Worm (Caenorhabditis elegans) whole organism, L1 larva: ENCODE measurements around the gene C29F9.8.

Source experiments
- aha-1 ChIP-seq: fragments of 150-350 bp; optimal IDR thresholded peaks from 2 replicates; lab custom pipeline; 2014; ENCODE audit warnings: missing biosample characterization, missing genetic modification characterization
- aly-2 ChIP-seq: fragments of 150-350 bp; optimal IDR thresholded peaks from 2 replicates; lab custom pipeline; 2014; ENCODE audit warnings: missing biosample characterization, missing genetic modification characterization
- blmp-1 ChIP-seq: fragments of 150-350 bp; optimal IDR thresholded peaks from 2 replicates; lab custom pipeline; 2014; ENCODE audit warnings: missing biosample characterization, missing genetic modification characterization
- ceh-63 ChIP-seq: fragments of 200-800 bp; sonication (Bioruptor generic); optimal IDR thresholded peaks from 2 replicates; lab custom pipeline; 2018; ENCODE audit warnings: mild to moderate bottlenecking, missing genetic modification characterization, missing compliant biosample characterization
- ceh-82 ChIP-seq, 3 experiments: fragments of 150-350 bp in 1 of 3; sonication (generic microtip) in 2 of 3; optimal IDR thresholded peaks; 2 replicates each; lab custom pipeline; 2014 to 2017; ENCODE audit warnings: missing biosample characterization in 3 of 3, missing genetic modification characterization in 3 of 3
- ces-1 ChIP-seq: fragments of 150-350 bp; optimal IDR thresholded peaks from 2 replicates; lab custom pipeline; 2014; ENCODE audit warnings: missing biosample characterization, missing genetic modification reagents, missing genetic modification characterization
- dsc-1 ChIP-seq: sonication (generic microtip); optimal IDR thresholded peaks from 2 replicates; lab custom pipeline; 2016; ENCODE audit warnings: mild to moderate bottlenecking, missing genetic modification characterization, missing compliant biosample characterization
- efl-1 ChIP-seq, 4 experiments: fragments of 150-350 bp; optimal IDR thresholded peaks in 3 of 4; peaks in 1 of 4; 1 replicate in 1 of 4; 2 replicates in 3 of 4; lab custom pipeline; 2014; ENCODE audit warnings: missing biosample characterization in 2 of 4, missing genetic modification characterization in 2 of 4, missing genetic modification reagents in 2 of 4
- efl-3 ChIP-seq: fragments of 200-800 bp; sonication (Bioruptor generic); optimal IDR thresholded peaks from 2 replicates; lab custom pipeline; 2018; ENCODE audit warnings: mild to moderate bottlenecking, missing genetic modification characterization, missing compliant biosample characterization
- elt-2 ChIP-seq: sonication (generic microtip); optimal IDR thresholded peaks from 2 replicates; lab custom pipeline; 2016; ENCODE audit warnings: missing genetic modification characterization, mild to moderate bottlenecking, inconsistent platforms, missing compliant biosample characterization, missing genetic modification reagents
- elt-3 ChIP-seq, 6 experiments: fragments of 150-350 bp in 1 of 6; sonication (generic microtip); optimal IDR thresholded peaks; 2 replicates each; lab custom pipeline; 2017 to 2018; ENCODE audit warnings: missing biosample characterization in 6 of 6, missing genetic modification characterization in 6 of 6, inconsistent platforms in 1 of 6
- fkh-10 ChIP-seq: sonication (generic microtip); optimal IDR thresholded peaks from 2 replicates; lab custom pipeline; 2017; ENCODE audit warnings: missing biosample characterization, missing genetic modification reagents, missing genetic modification characterization
- fkh-4 ChIP-seq: sonication (generic microtip); optimal IDR thresholded peaks from 2 replicates; lab custom pipeline; 2016; ENCODE audit warnings: missing compliant biosample characterization, missing genetic modification characterization, borderline replicate concordance
- fkh-8 ChIP-seq: sonication (generic microtip); optimal IDR thresholded peaks from 2 replicates; lab custom pipeline; 2016; ENCODE audit warnings: mild to moderate bottlenecking, missing genetic modification characterization, missing compliant biosample characterization
- fos-1 ChIP-seq: fragments of 150-350 bp; optimal IDR thresholded peaks from 2 replicates; lab custom pipeline; 2014; ENCODE audit warnings: missing biosample characterization, missing genetic modification characterization
- grh-1 ChIP-seq: fragments of 200-800 bp; sonication (Bioruptor generic); IDR thresholded peaks from 2 replicates; pipeline ENCODE4 v1.3.6; 2022; ENCODE audit warnings: missing genetic modification reagents, missing genetic modification characterization, missing compliant biosample characterization
- hlh-17 ChIP-seq: fragments of 200-800 bp; sonication (Bioruptor generic); optimal IDR thresholded peaks from 2 replicates; lab custom pipeline; 2018; ENCODE audit warnings: missing genetic modification characterization, mild to moderate bottlenecking, missing compliant biosample characterization, moderate library complexity, borderline replicate concordance
- hpl-2 ChIP-seq: fragments of 150-350 bp; optimal IDR thresholded peaks from 2 replicates; lab custom pipeline; 2014; ENCODE audit warnings: missing biosample characterization, missing genetic modification reagents, missing genetic modification characterization
- irx-1 ChIP-seq: sonication (generic microtip); optimal IDR thresholded peaks from 2 replicates; lab custom pipeline; 2016; ENCODE audit warnings: missing genetic modification characterization, missing compliant biosample characterization
- isw-1 ChIP-seq: fragments of 200-800 bp; sonication (Bioruptor generic); IDR thresholded peaks from 2 replicates; pipeline ENCODE4 v1.3.6; 2022; ENCODE audit warnings: missing genetic modification characterization, missing compliant biosample characterization
- jun-1 ChIP-seq: fragments of 150-350 bp; optimal IDR thresholded peaks from 2 replicates; lab custom pipeline; 2014; ENCODE audit warnings: missing biosample characterization, missing genetic modification reagents, missing genetic modification characterization
- lin-13 ChIP-seq: fragments of 150-350 bp; optimal IDR thresholded peaks from 2 replicates; lab custom pipeline; 2014; ENCODE audit warnings: missing biosample characterization, missing genetic modification reagents, missing genetic modification characterization
- lin-15B ChIP-seq: fragments of 150-350 bp; sonication (generic microtip); optimal IDR thresholded peaks from 3 replicates; lab custom pipeline; 2014; ENCODE audit warnings: missing biosample characterization, missing genetic modification characterization
- lin-39 ChIP-seq: fragments of 150-350 bp; optimal IDR thresholded peaks from 2 replicates; lab custom pipeline; 2014; ENCODE audit warnings: missing biosample characterization, missing genetic modification reagents, missing genetic modification characterization
- lsy-2 ChIP-seq, 2 experiments: fragments of 150-350 bp; optimal IDR thresholded peaks; 2 replicates each; lab custom pipeline; 2014; ENCODE audit warnings: missing biosample characterization in 2 of 2, missing genetic modification characterization in 2 of 2
- mab-9 ChIP-seq: fragments of 200-800 bp; sonication (Bioruptor generic); IDR thresholded peaks from 2 replicates; pipeline ENCODE4 v1.3.6; 2022; ENCODE audit warnings: missing genetic modification reagents, missing genetic modification characterization, missing compliant biosample characterization
- mdl-1 ChIP-seq, 2 experiments: fragments of 150-350 bp; optimal IDR thresholded peaks; 2 replicates each; lab custom pipeline; 2014 to 2017; ENCODE audit warnings: missing biosample characterization in 2 of 2, missing genetic modification characterization in 2 of 2, inconsistent platforms in 1 of 2
- mep-1 ChIP-seq: fragments of 150-350 bp; optimal IDR thresholded peaks from 2 replicates; lab custom pipeline; 2014; ENCODE audit warnings: missing biosample characterization, missing genetic modification characterization
- nhr-19 ChIP-seq: fragments of 200-800 bp; sonication (Bioruptor generic); conservative IDR thresholded peaks from 2 replicates; pipeline ENCODE4 v1.3.6; 2022; ENCODE audit warnings: missing genetic modification characterization, missing compliant biosample characterization
- nhr-28 ChIP-seq: fragments of 150-350 bp; optimal IDR thresholded peaks from 2 replicates; lab custom pipeline; 2014; ENCODE audit warnings: missing biosample characterization, missing genetic modification characterization
- nhr-47 ChIP-seq: sonication (generic microtip); optimal IDR thresholded peaks from 2 replicates; lab custom pipeline; 2016; ENCODE audit warnings: mild to moderate bottlenecking, missing genetic modification characterization, moderate library complexity, missing compliant biosample characterization
- nhr-77 ChIP-seq: fragments of 150-350 bp; optimal IDR thresholded peaks from 2 replicates; lab custom pipeline; 2014; ENCODE audit warnings: missing biosample characterization, missing genetic modification characterization
- nhr-84 ChIP-seq: sonication (generic microtip); optimal IDR thresholded peaks from 2 replicates; lab custom pipeline; 2017; ENCODE audit warnings: missing biosample characterization, missing genetic modification characterization
- nhr-85 ChIP-seq: sonication (generic microtip); peaks from one replicate; lab custom pipeline; 2016; ENCODE audit warnings: missing genetic modification characterization, inconsistent platforms, missing compliant biosample characterization
- nhr-90 ChIP-seq: sonication (generic microtip); optimal IDR thresholded peaks from 2 replicates; lab custom pipeline; 2016; ENCODE audit warnings: mild to moderate bottlenecking, missing genetic modification characterization, missing compliant biosample characterization; ENCODE audit not compliant: poor library complexity
- pag-3 ChIP-seq: sonication (generic microtip); optimal IDR thresholded peaks from 2 replicates; lab custom pipeline; 2017; ENCODE audit warnings: missing genetic modification characterization, mild to moderate bottlenecking, missing compliant biosample characterization, antibody characterized with exemption, borderline replicate concordance; ENCODE audit not compliant: insufficient read depth
- rnt-1 ChIP-seq: sonication (generic microtip); optimal IDR thresholded peaks from 2 replicates; lab custom pipeline; 2016; ENCODE audit warnings: mild to moderate bottlenecking, missing genetic modification characterization, moderate library complexity, missing compliant biosample characterization
- skn-1 ChIP-seq: fragments of 150-350 bp; optimal IDR thresholded peaks from 2 replicates; lab custom pipeline; 2014; ENCODE audit warnings: missing biosample characterization, missing genetic modification characterization
- snpc-4 ChIP-seq: fragments of 150-350 bp; optimal IDR thresholded peaks from 2 replicates; lab custom pipeline; 2014; ENCODE audit warnings: missing biosample characterization, missing genetic modification characterization
- sox-4 ChIP-seq: sonication (generic microtip); optimal IDR thresholded peaks from 2 replicates; lab custom pipeline; 2016; ENCODE audit warnings: missing genetic modification characterization, missing compliant biosample characterization
- sptf-1 ChIP-seq: fragments of 150-350 bp; optimal IDR thresholded peaks from 2 replicates; lab custom pipeline; 2014; ENCODE audit warnings: missing biosample characterization, missing genetic modification characterization
- swsn-7 ChIP-seq: sonication (generic microtip); optimal IDR thresholded peaks from 2 replicates; lab custom pipeline; 2016; ENCODE audit warnings: missing genetic modification characterization, missing compliant biosample characterization
- unc-130 ChIP-seq: fragments of 150-350 bp; optimal IDR thresholded peaks from 2 replicates; lab custom pipeline; 2017; ENCODE audit warnings: missing biosample characterization, missing genetic modification characterization, inconsistent platforms
- unc-30 ChIP-seq: sonication (generic microtip); optimal IDR thresholded peaks from 2 replicates; lab custom pipeline; 2017; ENCODE audit warnings: missing biosample characterization, missing genetic modification characterization
- unc-62 ChIP-seq: fragments of 150-350 bp; optimal IDR thresholded peaks from 2 replicates; lab custom pipeline; 2014; ENCODE audit warnings: missing biosample characterization, missing genetic modification reagents, missing genetic modification characterization
- unc-86 ChIP-seq: sonication (generic microtip); optimal IDR thresholded peaks from 2 replicates; lab custom pipeline; 2016; ENCODE audit warnings: missing genetic modification characterization, missing compliant biosample characterization
- xbp-1 ChIP-seq: sonication (generic microtip); optimal IDR thresholded peaks from 2 replicates; lab custom pipeline; 2016; ENCODE audit warnings: missing genetic modification characterization, missing compliant biosample characterization
- ztf-11 ChIP-seq, 2 experiments: sonication (generic microtip); optimal IDR thresholded peaks; 2 replicates each; lab custom pipeline; 2016 to 2017; ENCODE audit warnings: missing genetic modification characterization in 2 of 2, missing biosample characterization in 1 of 2, missing compliant biosample characterization in 1 of 2
- ztf-4 ChIP-seq: fragments of 150-350 bp; optimal IDR thresholded peaks from 2 replicates; lab custom pipeline; 2014; ENCODE audit warnings: missing biosample characterization, missing genetic modification characterization

C29F9.8 gene

DNA sequence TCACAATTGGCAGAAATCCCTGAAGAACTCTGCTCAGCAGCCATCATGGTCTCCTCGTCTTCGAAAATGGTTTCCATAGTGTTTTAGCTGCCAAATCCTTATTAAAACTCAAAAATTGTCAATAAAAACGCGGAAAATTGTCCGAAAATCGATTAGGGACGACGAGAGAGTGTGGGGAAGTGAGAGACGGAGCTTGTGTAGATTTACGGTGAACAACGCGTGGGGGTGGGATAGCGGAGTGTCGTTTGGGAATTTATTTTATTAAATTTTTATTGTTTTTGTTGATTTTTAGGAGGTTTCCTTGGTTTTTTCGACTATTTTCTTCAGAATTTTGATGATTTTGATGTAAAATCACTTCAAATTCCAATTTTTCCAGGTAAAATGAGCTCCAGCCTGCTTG is 9.7 kb downstream of the C29F9.8 start, which contains the start of the genes F54C4.4 and mrpl-40 (continued):
- TF ChIP-seq sptf-1 (tag; lab: Kevin White, UChicago) (no peak), hpl-2 (peak; percentile 11), efl-3 (GFP tag; lab: Kevin White, UChicago) (no peak), irx-1 (tag; lab: Kevin White, UChicago) (peak; percentile 57), fkh-4 (tag; lab: Kevin White, UChicago) (no peak), mdl-1 (tag; optimal IDR thresholded peaks at IDR 0.05; lab: Kevin White, UChicago) (peak in 1 of 2 experiments; percentile 34), unc-86 (tag; lab: Kevin White, UChicago) (peak; percentile 72), fos-1 (tag; lab: Kevin White, UChicago) (peak; percentile 25), mep-1 (tag; lab: Kevin White, UChicago) (peak; percentile 61), xbp-1 (peak; percentile 72), hlh-17 (GFP tag; lab: Kevin White, UChicago) (no peak), lin-39 (tag; lab: Kevin White, UChicago) (peak; percentile 62), elt-3 (tag; optimal IDR thresholded peaks at IDR 0.05; lab: Kevin White, UChicago) (peak in 1 of 6 experiments; percentile 28), nhr-47 (peak; percentile 84), snpc-4 (tag; lab: Kevin White, UChicago) (peak; percentile 20), unc-130 (tag; lab: Kevin White, UChicago) (peak; percentile 62), nhr-90 (peak; percentile 59), unc-62 (GFP tag; lab: Kevin White, UChicago) (no peak), jun-1 (tag; lab: Kevin White, UChicago) (peak; percentile 66), ztf-11 (tag; optimal IDR thresholded peaks at IDR 0.05; lab: Kevin White, UChicago) (peak in 1 of 2 experiments; percentile 57), nhr-85 (tag; lab: Kevin White, UChicago) (peak; percentile 81), elt-2 (tag; lab: Kevin White, UChicago) (no peak), lin-13 (GFP tag; lab: Kevin White, UChicago) (peak; percentile 61), grh-1 (GFP tag; lab: Robert Waterston, UW) (no peak), sox-4 (tag; lab: Kevin White, UChicago) (no peak), dsc-1 (peak; percentile 58), swsn-7 (tag; lab: Kevin White, UChicago) (peak; percentile 76), fkh-10 (GFP tag; lab: Kevin White, UChicago) (peak; percentile 1), unc-30 (tag; lab: Kevin White, UChicago) (no peak), blmp-1 (peak; percentile 14), fkh-8 (tag; lab: Kevin White, UChicago) (peak; percentile 62), isw-1 (GFP tag; lab: Robert Waterston, UW) (peak; percentile 74), rnt-1 (tag; lab: Kevin White, UChicago) (peak; percentile 60), aly-2 (tag; lab: Kevin White, UChicago) (no peak), efl-1 (optimal IDR thresholded peaks at IDR 0.05; lab: Kevin White, UChicago) (peak; percentile 72 to 77), efl-1 (GFP tag; optimal IDR thresholded peaks at IDR 0.05 in 1 of 2; lab: Kevin White, UChicago) (peak; percentile 63 to 96), lin-15B (tag; lab: Kevin White, UChicago) (peak; percentile 46), nhr-77 (tag; lab: Kevin White, UChicago) (peak; percentile 18)

DNA sequence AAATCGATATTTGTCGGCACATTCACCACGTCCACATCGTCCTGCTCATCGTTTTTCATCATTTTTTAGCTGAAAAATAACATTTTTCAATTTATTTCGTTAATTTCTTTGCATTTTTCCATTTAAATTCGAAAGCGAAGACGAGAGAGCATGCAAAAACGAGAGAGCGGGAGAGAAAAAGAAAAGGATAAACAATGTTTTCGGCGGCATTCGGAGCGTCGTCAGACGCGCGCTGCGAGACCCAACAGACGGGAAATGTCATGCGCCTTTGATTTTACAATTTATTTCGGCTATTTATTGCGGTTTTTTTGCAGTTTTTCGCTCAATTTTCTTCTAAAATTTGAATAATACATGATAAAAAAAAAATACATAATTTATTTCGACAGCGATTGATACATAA is 10.6 kb downstream of the C29F9.8 start, which contains the start of gene attf-3:
TSS of gene attf-3 (minus strand) at position 69 of the 400 bp plus-strand sequence.
- TF ChIP-seq nhr-84: no peak
- no peak for TF ChIP-seq pag-3 (tag; lab: Kevin White, UChicago)
- TF ChIP-seq snpc-4 (tag; lab: Kevin White, UChicago): peak; percentile 42
- TF ChIP-seq dsc-1: peak; percentile 47
- no peak for TF ChIP-seq ces-1 (GFP tag; lab: Kevin White, UChicago)
- TF ChIP-seq ztf-4 (tag; lab: Kevin White, UChicago): no peak
- TF ChIP-seq sox-4 (tag; lab: Kevin White, UChicago): no peak
- peak; percentile 39 for TF ChIP-seq lin-13 (GFP tag; lab: Kevin White, UChicago)
- TF ChIP-seq skn-1 (tag; lab: Kevin White, UChicago): peak; percentile 63
- TF ChIP-seq nhr-19 (GFP tag; lab: Robert Waterston, UW): peak; percentile 47
- TF ChIP-seq lin-15B (tag; lab: Kevin White, UChicago): peak; percentile 55
- peak in 1 of 6 experiments; percentile 50 for TF ChIP-seq elt-3 (tag; optimal IDR thresholded peaks at IDR 0.05; lab: Kevin White, UChicago)
- peak; percentile 58 for TF ChIP-seq isw-1 (GFP tag; lab: Robert Waterston, UW)
- no peak for TF ChIP-seq aha-1 (tag; lab: Kevin White, UChicago)
- TF ChIP-seq fkh-10 (GFP tag; lab: Kevin White, UChicago): peak; percentile 32
- TF ChIP-seq xbp-1: peak; percentile 58
- TF ChIP-seq ceh-82 (tag; optimal IDR thresholded peaks at IDR 0.05; lab: Kevin White, UChicago): peak; percentile 43 to 81 (median 60)
- TF ChIP-seq efl-3 (GFP tag; lab: Kevin White, UChicago): no peak
- peak; percentile 75 for TF ChIP-seq mep-1 (tag; lab: Kevin White, UChicago)
- TF ChIP-seq mab-9 (GFP tag; lab: Robert Waterston, UW): no peak
- TF ChIP-seq nhr-28: no peak
- peak; percentile 50 for TF ChIP-seq fos-1 (tag; lab: Kevin White, UChicago)
- TF ChIP-seq ceh-63 (GFP tag; lab: Kevin White, UChicago): no peak
- peak; percentile 67 for TF ChIP-seq blmp-1
- TF ChIP-seq nhr-85 (tag; lab: Kevin White, UChicago): no peak
- TF ChIP-seq lsy-2 (tag; optimal IDR thresholded peaks at IDR 0.05; lab: Kevin White, UChicago): peak; percentile 73 to 91
